Worm (Caenorhabditis elegans) whole organism, L4 larva: ENCODE results near the gene Y45G5AM.4.

ENCODE experiments used
- ZK546.5 ChIP-seq, 2 experiments: sonication (generic microtip); optimal IDR thresholded peaks; 2 replicates each; lab custom pipeline; 2017; ENCODE audit warnings: missing biosample characterization in 2 of 2, missing genetic modification characterization in 2 of 2
- ces-1 ChIP-seq: fragments of 150-350 bp; sonication (generic microtip); optimal IDR thresholded peaks from 4 replicates; lab custom pipeline; 2014; ENCODE audit warnings: missing biosample characterization, missing genetic modification reagents, missing genetic modification characterization
- lsy-2 ChIP-seq, 2 experiments: fragments of 150-350 bp in 1 of 2; sonication (generic microtip) in 1 of 2; optimal IDR thresholded peaks; 2 replicates each; lab custom pipeline; 2014 to 2017; ENCODE audit warnings: missing biosample characterization in 2 of 2, missing genetic modification characterization in 2 of 2
- nhr-28 ChIP-seq: fragments of 150-350 bp; optimal IDR thresholded peaks from 2 replicates; lab custom pipeline; 2014; ENCODE audit warnings: missing biosample characterization, missing genetic modification characterization

DNA sequence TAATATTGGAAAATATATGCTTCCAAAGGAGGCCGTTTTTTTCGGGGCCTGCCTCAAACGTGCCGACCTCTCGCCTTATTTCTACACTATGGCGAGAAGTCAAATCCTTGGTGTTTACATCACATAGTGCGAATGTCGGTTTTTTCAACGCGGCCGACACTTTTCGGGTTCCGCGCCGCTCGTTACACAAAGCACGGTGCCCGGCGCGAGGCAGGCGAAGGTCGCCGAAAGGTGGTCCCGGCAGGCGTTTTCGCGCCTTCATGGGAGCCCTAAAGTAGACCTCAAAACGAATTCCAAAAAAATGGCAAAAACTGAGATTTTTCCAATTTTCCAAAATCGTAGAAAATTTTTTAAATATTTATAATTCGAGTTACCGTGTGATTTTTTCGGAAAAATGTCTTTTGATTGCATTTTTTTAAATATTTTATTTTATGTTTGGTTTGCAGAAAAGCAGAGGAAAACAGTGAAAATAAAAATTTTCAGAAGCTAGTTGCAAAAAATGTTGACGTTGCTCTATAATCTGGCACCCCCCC is 37.4 kb upstream of the Y45G5AM.4 start, which contains the start of gene T05B4.12:
- TF ChIP-seq ces-1 (GFP tag; lab: Kevin White, UChicago) (no peak), nhr-28 (tag; lab: Kevin White, UChicago) (no peak), lsy-2 (tag; optimal IDR thresholded peaks at IDR 0.05; lab: Kevin White, UChicago) (no peak), ZK546.5 (tag; optimal IDR thresholded peaks at IDR 0.05; lab: Kevin White, UChicago) (no peak)
